Worm (Caenorhabditis elegans): ENCODE data around the gene Y54G2A.44.

- TF ChIP-seq ama-1 (optimal IDR thresholded peaks at IDR 0.05) (no peak), pes-1 (GFP tag; IDR thresholded peaks at IDR 0.05) (no peak), flt-1 (GFP tag; IDR thresholded peaks at IDR 0.05) (no peak), tbx-11 (GFP tag; IDR thresholded peaks at IDR 0.05) (no peak), sea-1 (GFP tag; conservative IDR thresholded peaks at IDR 0.05) (no peak), B0310.2 (tag; optimal IDR thresholded peaks at IDR 0.05) (no peak), hmbx-1 (tag; optimal IDR thresholded peaks at IDR 0.05) (no peak), ceh-13 (GFP tag; optimal IDR thresholded peaks at IDR 0.05) (no peak), ceh-36 (tag; optimal IDR thresholded peaks at IDR 0.05) (no peak), hnd-1 (tag; optimal IDR thresholded peaks at IDR 0.05) (no peak)
Observed at ce11 chrIV:2841260-2841659, 39.6 kb downstream of the Y54G2A.44 start, which contains the start of gene clec-83.

Data from whole organism, early embryonic.